Comparison of ENCODE assay signal across 1 fruit fly cellular context in genomic region chr3R:26522071-26522683, dm6.
A peak's percentile ranks its signal among the peaks of the same experiment; 100 is the strongest.
TF ChIP-seq lines count a peak whose summit lies in the region.

No protein-coding gene starts in this region.

TF ChIP-seq in whole organism, embryonic, 481 proteins besides CTCF, POLR2A, EP300 and RAD21 (continued from another document):
- TF ChIP-seq CG7357 (GFP tag; IDR thresholded peaks at IDR 0.05; lab: Robert Waterston, UW) (no peak), lmd (GFP tag; IDR thresholded peaks at IDR 0.05; lab: Robert Waterston, UW) (no peak), CG9727 (GFP tag; optimal IDR thresholded peaks at IDR 0.05; lab: Kevin White, UChicago) (no peak), corto (GFP tag; optimal IDR thresholded peaks at IDR 0.05; lab: Kevin White, UChicago) (peak; percentile 96), CG2712 (tag; optimal IDR thresholded peaks at IDR 0.05; lab: Kevin White, UChicago) (peak; percentile 2), Nf-YB (GFP tag; optimal IDR thresholded peaks at IDR 0.05; lab: Kevin White, UChicago) (no peak), CG7271 (tag; optimal IDR thresholded peaks at IDR 0.05; lab: Kevin White, UChicago) (no peak), Drgx (GFP tag; IDR thresholded peaks at IDR 0.05; lab: Robert Waterston, UW) (peak; percentile 91), Oli (tag; optimal IDR thresholded peaks at IDR 0.05; lab: Kevin White, UChicago) (no peak), CG10267 (tag; optimal IDR thresholded peaks at IDR 0.05; lab: Kevin White, UChicago) (no peak), CG13424 (tag; optimal IDR thresholded peaks at IDR 0.05; lab: Kevin White, UChicago) (no peak), Bdp1 (GFP tag; optimal IDR thresholded peaks at IDR 0.05; lab: Kevin White, UChicago) (no peak), CG12236 (GFP tag; optimal IDR thresholded peaks at IDR 0.05; lab: Kevin White, UChicago) (no peak), CG16815 (GFP tag; optimal IDR thresholded peaks at IDR 0.05; lab: Kevin White, UChicago) (no peak), Ada2b (GFP tag; IDR thresholded peaks at IDR 0.05; lab: Robert Waterston, UW) (no peak), stwl (tag; optimal IDR thresholded peaks at IDR 0.05; lab: Kevin White, UChicago) (no peak), CG14050 (GFP tag; IDR thresholded peaks at IDR 0.05; lab: Robert Waterston, UW) (no peak), Sox100B (GFP tag; optimal IDR thresholded peaks at IDR 0.05; lab: Kevin White, UChicago) (no peak), fd64A (GFP tag; optimal IDR thresholded peaks at IDR 0.05; lab: Kevin White, UChicago) (no peak), ttk (GFP tag; IDR thresholded peaks at IDR 0.05; lab: Robert Waterston, UW) (no peak), pb (GFP tag; optimal IDR thresholded peaks at IDR 0.05; lab: Kevin White, UChicago) (no peak), unc-4 (GFP tag; IDR thresholded peaks at IDR 0.05; lab: Robert Waterston, UW; ENCODE audit: partially characterized antibody) (no peak), CG1603 (tag; optimal IDR thresholded peaks at IDR 0.05; lab: Kevin White, UChicago) (peak; percentile 27), btn (GFP tag; optimal IDR thresholded peaks at IDR 0.05; lab: Kevin White, UChicago) (no peak), esg (GFP tag; conservative IDR thresholded peaks at IDR 0.05; lab: Robert Waterston, UW) (no peak), trh (GFP tag; optimal IDR thresholded peaks at IDR 0.05; lab: Kevin White, UChicago) (no peak), Tbp (GFP tag; optimal IDR thresholded peaks at IDR 0.05; lab: Kevin White, UChicago) (no peak), wor (GFP tag; IDR thresholded peaks at IDR 0.05; lab: Robert Waterston, UW) (no peak), hkb (optimal IDR thresholded peaks at IDR 0.05; lab: Kevin White, UChicago) (no peak), hkb (GFP tag; IDR thresholded peaks at IDR 0.05; lab: Robert Waterston, UW) (no peak), lilli (GFP tag; optimal IDR thresholded peaks at IDR 0.05; lab: Kevin White, UChicago) (no peak), Kr (GFP tag; optimal IDR thresholded peaks at IDR 0.05; lab: Kevin White, UChicago) (no peak), mld (GFP tag; IDR thresholded peaks at IDR 0.05; lab: Robert Waterston, UW; ENCODE audit: partially characterized antibody) (no peak), CG7556 (GFP tag; optimal IDR thresholded peaks at IDR 0.05; lab: Kevin White, UChicago) (no peak), CG13624 (GFP tag; optimal IDR thresholded peaks at IDR 0.05; lab: Kevin White, UChicago) (no peak), CG12104 (GFP tag; optimal IDR thresholded peaks at IDR 0.05; lab: Kevin White, UChicago) (no peak), sr (GFP tag; IDR thresholded peaks at IDR 0.05; lab: Robert Waterston, UW) (no peak), CG4404 (GFP tag; IDR thresholded peaks at IDR 0.05; lab: Robert Waterston, UW) (no peak), mam (GFP tag; optimal IDR thresholded peaks at IDR 0.05; lab: Kevin White, UChicago) (no peak), CG8478 (optimal IDR thresholded peaks at IDR 0.05; lab: Kevin White, UChicago) (no peak), vfl (GFP tag; optimal IDR thresholded peaks at IDR 0.05; lab: Kevin White, UChicago) (no peak), sens (GFP tag; lab: Kevin White, UChicago) (no peak), MTF-1 (GFP tag; optimal IDR thresholded peaks at IDR 0.05; lab: Kevin White, UChicago; ENCODE audit: borderline replicate concordance) (no peak), Hmr (GFP tag; optimal IDR thresholded peaks at IDR 0.05; lab: Kevin White, UChicago) (no peak), slbo (GFP tag; IDR thresholded peaks at IDR 0.05; lab: Robert Waterston, UW) (no peak), bsh (GFP tag; optimal IDR thresholded peaks at IDR 0.05; lab: Kevin White, UChicago) (peak; percentile 19 to 83), gem (tag; optimal IDR thresholded peaks at IDR 0.05; lab: Kevin White, UChicago) (peak; percentile 32), gcm2 (GFP tag; optimal IDR thresholded peaks at IDR 0.05; lab: Kevin White, UChicago) (no peak), bowl (GFP tag; IDR thresholded peaks at IDR 0.05; lab: Robert Waterston, UW) (no peak), NFAT (GFP tag; IDR thresholded peaks at IDR 0.05; lab: Robert Waterston, UW) (no peak), klu (GFP tag; IDR thresholded peaks at IDR 0.05; lab: Robert Waterston, UW) (no peak)
